Worm (Caenorhabditis elegans) whole organism, L4 larva: ENCODE results near the gene pmt-1.

ENCODE experiments used
- ama-1 ChIP-seq: fragments of 150-350 bp; optimal IDR thresholded peaks from 2 replicates; lab custom pipeline; 2014; ENCODE audit warnings: inconsistent platforms, mixed read lengths
- ceh-82 ChIP-seq: sonication (generic microtip); optimal IDR thresholded peaks from 2 replicates; lab custom pipeline; 2017; ENCODE audit warnings: missing biosample characterization, missing genetic modification characterization
- daf-12 ChIP-seq: fragments of 150-350 bp; optimal IDR thresholded peaks from 2 replicates; lab custom pipeline; 2014; ENCODE audit warnings: missing biosample characterization, missing genetic modification reagents, missing genetic modification characterization
- fos-1 ChIP-seq: fragments of 150-350 bp; optimal IDR thresholded peaks from 2 replicates; lab custom pipeline; 2014; ENCODE audit warnings: missing biosample characterization, missing genetic modification characterization
- lin-15B ChIP-seq: fragments of 150-350 bp; sonication (generic microtip); optimal IDR thresholded peaks from 3 replicates; lab custom pipeline; 2014; ENCODE audit warnings: missing biosample characterization, missing genetic modification characterization
- nhr-237 ChIP-seq: sonication (generic microtip); optimal IDR thresholded peaks from 2 replicates; lab custom pipeline; 2017; ENCODE audit warnings: missing biosample characterization, missing genetic modification characterization
- nhr-77 ChIP-seq: fragments of 150-350 bp; optimal IDR thresholded peaks from 2 replicates; lab custom pipeline; 2014; ENCODE audit warnings: missing biosample characterization, missing genetic modification characterization
- skn-1 ChIP-seq: fragments of 150-350 bp; optimal IDR thresholded peaks from 2 replicates; lab custom pipeline; 2014; ENCODE audit warnings: missing biosample characterization, missing genetic modification characterization
- snpc-4 ChIP-seq: fragments of 150-350 bp; optimal IDR thresholded peaks from 2 replicates; lab custom pipeline; 2014; ENCODE audit warnings: missing biosample characterization, missing genetic modification characterization
- unc-39 ChIP-seq: sonication (generic microtip); optimal IDR thresholded peaks from 2 replicates; lab custom pipeline; 2017; ENCODE audit warnings: missing biosample characterization, missing genetic modification characterization

- TF ChIP-seq nhr-77 (tag; lab: Kevin White, UChicago) (no peak), nhr-237 (no peak), ceh-82 (tag; lab: Kevin White, UChicago) (no peak), skn-1 (tag; lab: Kevin White, UChicago) (no peak), unc-39 (no peak), lin-15B (tag; lab: Kevin White, UChicago) (no peak), snpc-4 (tag; lab: Kevin White, UChicago) (no peak), fos-1 (tag; lab: Kevin White, UChicago) (no peak), daf-12 (tag; lab: Kevin White, UChicago) (no peak), ama-1 (lab: Kevin White, UChicago) (no peak)
These were observed at the start of gene pmt-1 for ce11 chrII:5282192-5282591.
